Fruit fly (Drosophila melanogaster): ENCODE data around the gene ase.

The ase gene

dm6 chrX:499589-500041 is 39.1 kb downstream of the ase start (continued):
- peak; percentile 48 for TF ChIP-seq ara (GFP tag; IDR thresholded peaks at IDR 0.05)
- peak; percentile 90 for TF ChIP-seq CG13894 (tag; optimal IDR thresholded peaks at IDR 0.05)
- TF ChIP-seq YL-1 (GFP tag; optimal IDR thresholded peaks at IDR 0.05) = peak; percentile 55
- TF ChIP-seq CG8924 (tag; optimal IDR thresholded peaks at IDR 0.05) = peak; percentile 86
- TF ChIP-seq CG2889 (GFP tag; IDR thresholded peaks at IDR 0.05) = 0 out of 3 replicates have a peak, but pooled peaks have one; percentile 54
- TF ChIP-seq CrebB (tag; optimal IDR thresholded peaks at IDR 0.05) = peak; percentile 87
- TF ChIP-seq tup (GFP tag; optimal IDR thresholded peaks at IDR 0.05) = peak; percentile 61
- TF ChIP-seq shn (GFP tag; optimal IDR thresholded peaks at IDR 0.05) = peak; percentile 90
- peak; percentile 86 for TF ChIP-seq CG10209 (GFP tag; optimal IDR thresholded peaks at IDR 0.05)
- TF ChIP-seq lola (GFP tag; optimal IDR thresholded peaks at IDR 0.05) = peak in 1 of 3 experiments; percentile 54
- no peak for TF ChIP-seq pan (optimal IDR thresholded peaks at IDR 0.05)
- TF ChIP-seq pan (GFP tag; optimal IDR thresholded peaks at IDR 0.05 in 1 of 2, IDR thresholded peaks at IDR 0.05 in 1 of 2) = peak in 1 of 2 experiments; percentile 74
- peak; percentile 74 for TF ChIP-seq E2f1 (GFP tag; IDR thresholded peaks at IDR 0.05)
- peak; percentile 71 for TF ChIP-seq CG15601 (tag; optimal IDR thresholded peaks at IDR 0.05)
- TF ChIP-seq ken (GFP tag; IDR thresholded peaks at IDR 0.05) = 0 out of 3 replicates have a peak, but pooled peaks have one; percentile 64
- TF ChIP-seq klu (GFP tag; IDR thresholded peaks at IDR 0.05) = peak; percentile 48; the same call in 1 of the 2 replicates
- peak; percentile 74 for TF ChIP-seq CG3847 (GFP tag; IDR thresholded peaks at IDR 0.05)
- peak; percentile 74 for TF ChIP-seq nerfin-1 (tag; optimal IDR thresholded peaks at IDR 0.05)
- TF ChIP-seq CG7839 (tag; optimal IDR thresholded peaks at IDR 0.05) = peak; percentile 89
- TF ChIP-seq CG31224 (GFP tag; IDR thresholded peaks at IDR 0.05) = peak; percentile 44; the same call in 1 of the 2 replicates
- TF ChIP-seq CG17361 (GFP tag; IDR thresholded peaks at IDR 0.05) = peak; percentile 75
- TF ChIP-seq CG2202 (tag; optimal IDR thresholded peaks at IDR 0.05) = peak; percentile 52
- TF ChIP-seq pho (GFP tag; optimal IDR thresholded peaks at IDR 0.05) = peak; percentile 85
- TF ChIP-seq cg (GFP tag; optimal IDR thresholded peaks at IDR 0.05) = peak; percentile 25
- TF ChIP-seq sr (GFP tag; IDR thresholded peaks at IDR 0.05) = no peak
- peak; percentile 79 for TF ChIP-seq lmd (GFP tag; IDR thresholded peaks at IDR 0.05)
- TF ChIP-seq CG11085 (GFP tag; IDR thresholded peaks at IDR 0.05) = no peak
- no peak for TF ChIP-seq CG17802 (tag; optimal IDR thresholded peaks at IDR 0.05)
- peak; percentile 73 for TF ChIP-seq Atf-2 (GFP tag; optimal IDR thresholded peaks at IDR 0.05)
- peak; percentile 20 for TF ChIP-seq zen (tag; optimal IDR thresholded peaks at IDR 0.05)
- peak; percentile 67 for TF ChIP-seq crc (GFP tag; optimal IDR thresholded peaks at IDR 0.05)
- TF ChIP-seq jing (GFP tag; optimal IDR thresholded peaks at IDR 0.05) = peak; percentile 49
- TF ChIP-seq tll (GFP tag; optimal IDR thresholded peaks at IDR 0.05) = no peak
- TF ChIP-seq CG4854 (GFP tag; optimal IDR thresholded peaks at IDR 0.05) = peak; percentile 70
- peak; percentile 68 for TF ChIP-seq Myb (GFP tag; optimal IDR thresholded peaks at IDR 0.05)
- peak; percentile 66 for TF ChIP-seq CG10979 (tag; optimal IDR thresholded peaks at IDR 0.05)
- TF ChIP-seq repo (GFP tag; optimal IDR thresholded peaks at IDR 0.05) = peak; percentile 79
- TF ChIP-seq salm (tag; optimal IDR thresholded peaks at IDR 0.05) = peak; percentile 80
- peak; percentile 33 for TF ChIP-seq slou (GFP tag; optimal IDR thresholded peaks at IDR 0.05)
- peak; percentile 66 for TF ChIP-seq CG1602 (GFP tag; optimal IDR thresholded peaks at IDR 0.05)
- peak; percentile 84 for TF ChIP-seq Side (GFP tag; optimal IDR thresholded peaks at IDR 0.05)
- TF ChIP-seq CG5180 (GFP tag; optimal IDR thresholded peaks at IDR 0.05) = peak; percentile 35
- peak; percentile 62 for TF ChIP-seq chn (GFP tag; optimal IDR thresholded peaks at IDR 0.05)
- TF ChIP-seq GATAe (GFP tag; conservative IDR thresholded peaks at IDR 0.05) = peak; percentile 13; the same call in 1 of the 2 replicates
- no peak for TF ChIP-seq ato (GFP tag; IDR thresholded peaks at IDR 0.05; ENCODE audit: partially characterized antibody)
- TF ChIP-seq ems (GFP tag; optimal IDR thresholded peaks at IDR 0.05) = peak; percentile 72
- peak; percentile 81 for TF ChIP-seq CG4328 (GFP tag; optimal IDR thresholded peaks at IDR 0.05)
- TF ChIP-seq CG30403 (GFP tag; optimal IDR thresholded peaks at IDR 0.05) = peak; percentile 81
- TF ChIP-seq luna (GFP tag; optimal IDR thresholded peaks at IDR 0.05) = peak; percentile 76
- TF ChIP-seq wek (GFP tag; optimal IDR thresholded peaks at IDR 0.05) = peak; percentile 66

Measured in whole organism, embryonic.